Worm (Caenorhabditis elegans) whole organism, young adult: ENCODE data around the gene F46C3.7.
"Not testable (repeated sequence)": the region's sequence is repeated elsewhere in the genome, so short reads cannot be mapped to it uniquely, and the experiment has no call there.

Experiments used
- ama-1 ChIP-seq, 3 experiments: fragments of 150-350 bp in 1 of 3; sonication (generic microtip) in 2 of 3; optimal IDR thresholded peaks; 2 replicates each; lab custom pipeline; 2014 to 2018; ENCODE audit warnings: missing biosample characterization in 2 of 3, missing genetic modification characterization in 2 of 3, missing genetic modification reagents in 2 of 3
- attf-3 ChIP-seq: fragments of 200-800 bp; sonication (Bioruptor generic); conservative IDR thresholded peaks from 2 replicates; pipeline ENCODE4 v1.3.6; 2022; ENCODE audit warnings: missing genetic modification reagents, missing genetic modification characterization, missing compliant biosample characterization
- ceh-27 ChIP-seq: fragments of 200-800 bp; sonication (Bioruptor generic); optimal IDR thresholded peaks from 2 replicates; lab custom pipeline; 2018; ENCODE audit warnings: mild to moderate bottlenecking, missing genetic modification characterization, moderate library complexity, missing compliant biosample characterization
- ceh-58 ChIP-seq: fragments of 200-800 bp; sonication (Bioruptor generic); IDR thresholded peaks from 2 replicates; pipeline ENCODE4 v1.3.6; 2022; ENCODE audit warnings: missing genetic modification characterization, missing compliant biosample characterization
- dpl-1 ChIP-seq: fragments of 150-350 bp; optimal IDR thresholded peaks from 2 replicates; lab custom pipeline; 2014; ENCODE audit warnings: missing biosample characterization, missing genetic modification reagents, missing genetic modification characterization
- hlh-12 ChIP-seq: sonication (generic microtip); optimal IDR thresholded peaks from 2 replicates; lab custom pipeline; 2016; ENCODE audit warnings: missing genetic modification characterization, missing compliant biosample characterization
- let-526 ChIP-seq: fragments of 200-800 bp; sonication (Bioruptor generic); IDR thresholded peaks from 2 replicates; pipeline ENCODE4 v1.3.6; 2022; ENCODE audit warnings: missing genetic modification reagents, missing genetic modification characterization, missing compliant biosample characterization
- nfya-1 ChIP-seq: sonication (generic microtip); optimal IDR thresholded peaks from 2 replicates; lab custom pipeline; 2017; ENCODE audit warnings: antibody characterized with exemption, missing compliant biosample characterization, missing genetic modification characterization, borderline replicate concordance; ENCODE audit not compliant: insufficient read depth
- somi-1 ChIP-seq: fragments of 200-800 bp; sonication (Bioruptor generic); optimal IDR thresholded peaks from 2 replicates; lab custom pipeline; 2018; ENCODE audit warnings: mild to moderate bottlenecking, missing genetic modification characterization, missing compliant biosample characterization
- ztf-18 ChIP-seq: sonication (generic microtip); optimal IDR thresholded peaks from 2 replicates; lab custom pipeline; 2016; ENCODE audit warnings: missing genotype, mild to moderate bottlenecking, missing genetic modification characterization, missing compliant biosample characterization

ce11 chrX:11443335-11443734 lies 3.5 kb downstream of the F46C3.7 start:
- TF ChIP-seq ceh-58 (GFP tag; lab: Robert Waterston, UW); let-526 (GFP tag; lab: Robert Waterston, UW); somi-1; attf-3 (GFP tag; lab: Robert Waterston, UW); dpl-1 (GFP tag; lab: Kevin White, UChicago); ceh-27 (GFP tag; lab: Kevin White, UChicago); nfya-1 (tag; lab: Kevin White, UChicago); hlh-12 (tag; lab: Kevin White, UChicago); ama-1 (optimal IDR thresholded peaks at IDR 0.05; lab: Kevin White, UChicago); ama-1 (GFP tag; optimal IDR thresholded peaks at IDR 0.05; lab: Kevin White, UChicago); ztf-18 (tag; lab: Kevin White, UChicago): not testable (repeated sequence)
